Worm (Caenorhabditis elegans): ENCODE data around the gene F55A11.11.

- TF ChIP-seq Y48G9A.11 (GFP tag; IDR thresholded peaks at IDR 0.05) (no peak), hlh-11 (tag; optimal IDR thresholded peaks at IDR 0.05) (no peak), dmd-9 (GFP tag; IDR thresholded peaks at IDR 0.05) (no peak), snpc-4 (tag; optimal IDR thresholded peaks at IDR 0.05) (no peak), nhr-77 (tag; optimal IDR thresholded peaks at IDR 0.05) (no peak), F44E2.7 (GFP tag; IDR thresholded peaks at IDR 0.05) (no peak), ceh-32 (tag; optimal IDR thresholded peaks at IDR 0.05; ENCODE audit: poor library complexity) (no peak), mep-1 (tag; optimal IDR thresholded peaks at IDR 0.05) (no peak), vab-7 (GFP tag; IDR thresholded peaks at IDR 0.05) (0 out of 2 replicates have a peak, but pooled peaks have one; percentile 2), unc-62 (GFP tag; optimal IDR thresholded peaks at IDR 0.05 in 1 of 2) (no peak), unc-62 (tag; optimal IDR thresholded peaks at IDR 0.05) (no peak), gei-8 (GFP tag; optimal IDR thresholded peaks at IDR 0.05) (no peak), unc-39 (tag; optimal IDR thresholded peaks at IDR 0.05) (no peak), lin-15B (tag; optimal IDR thresholded peaks at IDR 0.05) (no peak), aly-2 (tag; optimal IDR thresholded peaks at IDR 0.05) (no peak)
Observed at ce11 chrV:11819451-11819850, 36.5 kb downstream of the F55A11.11 start.
